Fruit fly (Drosophila melanogaster): ENCODE measurements around the gene S-Lap1.

Gene S-Lap1

DNA sequence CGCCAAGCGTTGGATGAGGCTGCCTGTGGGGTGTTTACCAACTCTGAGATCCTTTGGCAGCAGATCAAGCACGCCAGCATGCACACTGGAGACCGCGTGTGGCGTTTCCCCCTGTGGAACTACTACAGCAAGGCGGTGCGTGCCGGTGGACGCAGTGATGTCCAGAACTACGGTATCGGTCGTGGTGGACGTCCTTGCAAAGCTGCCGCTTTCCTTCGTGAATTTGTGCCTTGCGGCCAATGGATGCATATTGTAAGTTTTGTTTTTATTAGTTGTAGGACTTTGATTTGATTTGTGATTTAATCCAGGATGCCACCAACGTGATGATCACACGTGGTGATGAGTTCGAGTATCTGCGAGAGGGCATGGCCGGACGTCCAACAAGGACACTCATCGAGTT lies 4.4 kb downstream of the S-Lap1 start:
- TF ChIP-seq Myc (optimal IDR thresholded peaks at IDR 0.05), result no peak
- TF ChIP-seq psq (optimal IDR thresholded peaks at IDR 0.05), result no peak
- no peak for TF ChIP-seq Sin3A (optimal IDR thresholded peaks at IDR 0.05)
- TF ChIP-seq ttk (optimal IDR thresholded peaks at IDR 0.05), result no peak
- no peak for TF ChIP-seq insv (optimal IDR thresholded peaks at IDR 0.05)
- no peak for TF ChIP-seq h (optimal IDR thresholded peaks at IDR 0.05)

DNA sequence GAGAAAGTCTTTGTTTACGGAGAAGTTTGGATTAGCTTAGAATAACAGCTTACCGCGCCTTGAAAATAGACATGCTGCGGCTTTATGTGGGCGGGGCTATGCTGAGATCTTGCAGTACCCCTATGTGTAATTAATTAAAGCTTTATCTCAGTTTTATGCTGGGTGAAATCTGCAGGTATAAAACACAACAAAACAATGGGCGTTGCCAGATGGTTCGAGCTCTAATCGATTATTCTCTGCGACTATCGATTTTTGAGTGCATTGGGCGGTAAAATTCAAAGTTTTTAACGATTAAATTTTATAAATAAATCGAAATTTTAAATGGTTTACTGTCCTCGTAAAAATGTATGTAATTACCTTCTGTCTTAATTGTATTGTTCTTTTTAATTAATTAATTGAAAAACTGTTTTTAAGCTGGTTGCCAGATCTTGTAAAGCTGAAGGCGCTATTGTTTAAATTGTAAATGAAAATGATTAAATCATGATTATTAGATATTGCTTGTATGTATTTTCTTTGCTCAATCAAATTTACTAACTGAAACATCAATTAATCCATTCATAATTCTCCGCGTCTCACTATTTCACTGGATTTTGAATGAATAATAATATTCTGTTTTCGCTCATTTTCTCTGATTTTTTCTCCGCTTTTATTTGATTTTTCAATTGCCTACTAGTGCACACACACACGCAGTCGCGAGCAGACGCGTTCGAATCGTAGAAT lies 6.8 kb downstream of the S-Lap1 start, which contains the start of the genes GAPsec and Zasp66:
Gene GAPsec (minus strand): TSS at position 200 of the 720 bp plus-strand sequence.
Gene Zasp66 (plus strand): TSS at position 670 of the 720 bp plus-strand sequence.
- TF ChIP-seq Sin3A (optimal IDR thresholded peaks at IDR 0.05) (no peak), Myc (optimal IDR thresholded peaks at IDR 0.05) (no peak), psq (optimal IDR thresholded peaks at IDR 0.05) (no peak), insv (optimal IDR thresholded peaks at IDR 0.05) (no peak), ttk (optimal IDR thresholded peaks at IDR 0.05) (no peak), h (optimal IDR thresholded peaks at IDR 0.05) (no peak)

DNA sequence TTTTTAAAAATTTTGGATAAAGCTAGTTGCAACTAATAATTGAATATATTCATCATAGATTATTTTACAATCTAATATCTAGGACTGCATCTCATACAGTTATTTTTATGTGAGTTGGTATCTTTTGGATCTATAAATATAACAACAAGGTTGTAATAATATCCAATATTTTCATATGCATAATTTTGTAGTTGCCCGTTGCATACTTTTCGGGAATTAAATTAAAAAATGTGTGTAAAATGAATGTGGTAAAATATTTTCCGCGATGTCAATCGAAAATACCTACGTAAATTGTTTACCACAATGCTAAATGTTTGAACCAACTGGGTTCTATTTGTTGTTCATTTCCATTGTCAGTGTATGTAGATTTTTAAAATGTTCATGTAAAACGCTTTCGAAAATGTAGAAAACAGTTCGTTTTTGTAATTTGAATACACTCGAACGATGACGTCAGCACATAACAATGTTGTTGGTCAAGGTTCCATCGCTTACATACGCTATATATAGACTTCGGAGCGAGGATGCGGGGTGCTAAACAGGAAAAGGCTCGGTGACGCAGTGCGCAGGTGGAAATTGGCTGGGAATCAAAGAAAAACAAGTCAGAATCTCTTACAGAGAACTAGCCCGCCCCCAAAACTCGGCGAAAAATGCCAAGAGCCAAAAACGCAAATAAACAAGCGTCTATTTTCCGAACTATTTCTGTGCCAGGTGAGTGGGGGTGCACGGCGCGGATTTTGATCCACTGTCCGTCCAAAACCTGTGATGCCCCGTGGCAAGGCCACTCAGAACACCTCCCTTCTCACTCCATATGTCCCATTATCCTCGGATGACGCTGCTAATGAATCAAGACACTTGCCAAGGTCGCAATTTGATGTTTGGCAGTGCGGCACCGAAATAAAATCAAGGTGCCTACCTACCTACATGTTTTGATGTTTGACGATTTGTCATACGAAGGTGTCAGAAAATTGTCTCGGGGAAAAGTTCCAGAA lies 11.1 kb downstream of the S-Lap1 start:
- TF ChIP-seq insv (optimal IDR thresholded peaks at IDR 0.05), result no peak
- no peak for TF ChIP-seq h (optimal IDR thresholded peaks at IDR 0.05)
- TF ChIP-seq Myc (optimal IDR thresholded peaks at IDR 0.05), result no peak
- no peak for TF ChIP-seq ttk (optimal IDR thresholded peaks at IDR 0.05)
- no peak for TF ChIP-seq psq (optimal IDR thresholded peaks at IDR 0.05)
- TF ChIP-seq Sin3A (optimal IDR thresholded peaks at IDR 0.05), result no peak

DNA sequence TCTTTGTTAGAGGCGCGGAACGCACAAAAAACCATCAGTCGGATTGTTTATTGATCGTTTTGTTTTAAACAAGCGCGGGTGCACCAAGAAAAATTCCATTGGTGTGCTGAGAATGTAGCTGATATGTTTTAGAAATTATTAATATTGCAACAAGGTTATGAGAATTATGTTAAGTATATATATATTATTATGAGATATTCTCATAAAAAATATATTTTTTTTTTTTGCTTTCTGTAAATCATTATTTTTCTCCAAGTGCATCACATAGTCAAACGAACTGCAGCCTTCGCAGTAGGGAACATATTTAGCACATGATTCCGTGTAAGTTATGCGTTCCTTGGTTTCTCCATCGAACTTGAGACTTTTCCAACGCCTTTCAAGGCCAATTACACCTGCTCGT lies 11.9 kb downstream of the S-Lap1 start:
- TF ChIP-seq Sin3A (optimal IDR thresholded peaks at IDR 0.05) (no peak), ttk (optimal IDR thresholded peaks at IDR 0.05) (no peak), psq (optimal IDR thresholded peaks at IDR 0.05) (no peak), Myc (optimal IDR thresholded peaks at IDR 0.05) (no peak), insv (optimal IDR thresholded peaks at IDR 0.05) (no peak), h (optimal IDR thresholded peaks at IDR 0.05) (no peak)

DNA sequence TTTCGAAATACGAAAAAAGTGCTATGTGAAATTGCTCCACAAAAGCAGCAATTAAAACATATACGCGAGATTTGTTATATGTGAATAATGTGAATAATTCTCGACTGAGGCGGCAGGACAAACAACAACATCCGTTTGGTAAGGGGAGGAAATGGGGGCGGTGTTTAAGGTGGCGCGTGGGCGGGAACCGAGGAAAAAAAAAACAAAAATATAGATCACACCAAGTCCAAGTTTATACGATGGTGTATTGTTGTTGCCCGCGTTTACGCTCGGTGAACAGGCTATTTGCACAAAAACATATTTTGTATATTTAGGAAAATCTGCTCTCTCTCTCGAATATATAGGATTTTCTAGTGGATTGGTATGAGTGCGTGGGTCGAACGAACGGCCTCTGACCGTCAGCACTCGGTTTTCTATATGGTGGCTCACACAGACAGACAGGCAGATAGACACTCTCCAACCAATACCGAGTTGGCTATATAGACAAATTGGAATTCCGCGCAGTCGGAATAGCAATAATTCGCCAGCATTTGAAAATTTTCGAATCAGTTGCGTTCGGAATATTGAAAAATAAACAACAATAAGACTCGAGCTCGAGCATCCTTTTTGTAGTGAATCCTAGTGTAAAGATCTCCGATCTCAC lies 12.8 kb downstream of the S-Lap1 start:
- TF ChIP-seq Sin3A (optimal IDR thresholded peaks at IDR 0.05), result no peak
- TF ChIP-seq h (optimal IDR thresholded peaks at IDR 0.05), result no peak
- no peak for TF ChIP-seq psq (optimal IDR thresholded peaks at IDR 0.05)
- TF ChIP-seq insv (optimal IDR thresholded peaks at IDR 0.05), result no peak
- no peak for TF ChIP-seq ttk (optimal IDR thresholded peaks at IDR 0.05)
- TF ChIP-seq Myc (optimal IDR thresholded peaks at IDR 0.05), result no peak

DNA sequence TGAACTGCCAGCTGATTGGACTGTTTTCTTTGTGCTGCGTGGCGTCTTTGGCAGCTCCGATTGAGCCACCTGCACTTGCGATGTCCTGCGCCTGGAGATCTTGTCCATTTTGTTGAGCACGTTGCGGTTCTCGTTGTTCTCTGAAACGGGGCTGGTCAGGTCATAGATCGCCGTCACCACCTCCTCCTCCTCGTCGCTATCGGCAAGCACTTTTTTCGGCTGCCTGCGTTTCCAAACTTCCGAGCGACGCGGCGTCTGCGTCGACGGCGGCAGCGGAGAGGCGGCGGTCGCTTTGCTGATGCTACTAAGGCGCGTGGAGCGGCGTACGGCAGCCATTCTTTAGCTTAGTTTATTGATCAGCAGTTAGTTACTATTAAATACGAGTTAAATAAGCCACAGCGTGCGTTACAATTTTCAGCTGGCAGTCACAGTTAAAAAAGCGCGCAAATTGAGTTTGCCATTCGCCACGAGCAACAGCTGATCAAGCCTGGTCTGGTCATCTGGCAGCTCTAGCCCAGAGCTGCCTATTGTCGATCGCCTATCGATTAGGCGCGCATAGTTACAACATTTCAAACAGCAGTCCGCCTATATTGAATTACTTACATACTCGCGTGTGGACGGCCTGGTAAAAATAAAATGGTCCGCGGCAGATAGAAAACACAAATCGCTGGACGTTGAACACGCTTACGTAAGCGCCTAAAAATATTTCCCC lies 16.7 kb downstream of the S-Lap1 start, which contains the start of gene Cdc6:
Gene Cdc6 (minus strand): TSS at position 456 of the 712 bp plus-strand sequence.
- TF ChIP-seq psq (optimal IDR thresholded peaks at IDR 0.05), result no peak
- TF ChIP-seq ttk (optimal IDR thresholded peaks at IDR 0.05), result no peak
- TF ChIP-seq h (optimal IDR thresholded peaks at IDR 0.05), result no peak
- no peak for TF ChIP-seq Sin3A (optimal IDR thresholded peaks at IDR 0.05)
- no peak for TF ChIP-seq insv (optimal IDR thresholded peaks at IDR 0.05)
- no peak for TF ChIP-seq Myc (optimal IDR thresholded peaks at IDR 0.05)

DNA sequence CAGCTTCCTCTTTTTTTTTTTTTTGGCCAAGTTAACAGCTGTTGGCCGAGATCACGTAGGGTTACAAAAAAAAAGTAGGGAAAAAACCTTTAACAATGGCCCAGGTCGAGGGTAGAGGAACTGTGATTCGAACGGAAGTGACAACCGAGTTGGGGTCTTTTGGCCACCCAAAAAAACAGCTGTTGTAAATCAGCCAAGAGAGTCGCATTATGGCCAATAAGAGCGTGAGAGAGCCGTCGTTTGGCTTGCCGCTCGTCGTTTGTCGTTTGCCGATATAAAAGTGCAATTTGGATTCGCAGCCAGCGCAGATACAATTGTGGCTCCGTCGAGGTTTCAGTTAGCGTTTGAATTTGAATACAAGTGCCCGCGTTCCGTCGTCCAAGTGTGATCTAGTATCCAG lies 23.1 kb downstream of the S-Lap1 start, which contains the start of gene Cpr66D:
Gene Cpr66D (plus strand): TSS at position 301 of the 400 bp plus-strand sequence.
- no peak for TF ChIP-seq h (optimal IDR thresholded peaks at IDR 0.05)
- no peak for TF ChIP-seq insv (optimal IDR thresholded peaks at IDR 0.05)
- TF ChIP-seq Sin3A (optimal IDR thresholded peaks at IDR 0.05), result no peak
- TF ChIP-seq Myc (optimal IDR thresholded peaks at IDR 0.05), result no peak
- no peak for TF ChIP-seq psq (optimal IDR thresholded peaks at IDR 0.05)
- TF ChIP-seq ttk (optimal IDR thresholded peaks at IDR 0.05), result no peak

DNA sequence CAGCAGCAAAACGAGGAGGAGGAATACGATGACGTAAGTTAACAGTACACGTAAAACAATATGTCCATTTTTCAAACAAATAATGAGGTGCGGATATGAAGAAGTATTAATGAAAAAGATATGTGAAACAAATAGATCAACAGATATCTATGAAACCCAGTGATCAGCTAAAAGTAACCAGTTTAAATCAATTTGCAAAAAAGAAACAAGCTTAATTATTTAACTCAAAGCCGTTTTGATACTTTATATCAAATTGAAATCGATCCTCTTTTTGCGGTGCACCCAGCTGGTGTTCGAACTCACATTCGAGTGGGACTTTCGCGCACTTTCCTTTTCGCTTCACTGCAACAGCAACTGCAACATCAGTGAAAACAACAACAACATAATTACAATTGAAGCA lies 24.0 kb downstream of the S-Lap1 start:
- TF ChIP-seq insv (optimal IDR thresholded peaks at IDR 0.05) (no peak), psq (optimal IDR thresholded peaks at IDR 0.05) (no peak), Myc (optimal IDR thresholded peaks at IDR 0.05) (no peak), Sin3A (optimal IDR thresholded peaks at IDR 0.05) (no peak), h (optimal IDR thresholded peaks at IDR 0.05) (no peak), ttk (optimal IDR thresholded peaks at IDR 0.05) (no peak)

DNA sequence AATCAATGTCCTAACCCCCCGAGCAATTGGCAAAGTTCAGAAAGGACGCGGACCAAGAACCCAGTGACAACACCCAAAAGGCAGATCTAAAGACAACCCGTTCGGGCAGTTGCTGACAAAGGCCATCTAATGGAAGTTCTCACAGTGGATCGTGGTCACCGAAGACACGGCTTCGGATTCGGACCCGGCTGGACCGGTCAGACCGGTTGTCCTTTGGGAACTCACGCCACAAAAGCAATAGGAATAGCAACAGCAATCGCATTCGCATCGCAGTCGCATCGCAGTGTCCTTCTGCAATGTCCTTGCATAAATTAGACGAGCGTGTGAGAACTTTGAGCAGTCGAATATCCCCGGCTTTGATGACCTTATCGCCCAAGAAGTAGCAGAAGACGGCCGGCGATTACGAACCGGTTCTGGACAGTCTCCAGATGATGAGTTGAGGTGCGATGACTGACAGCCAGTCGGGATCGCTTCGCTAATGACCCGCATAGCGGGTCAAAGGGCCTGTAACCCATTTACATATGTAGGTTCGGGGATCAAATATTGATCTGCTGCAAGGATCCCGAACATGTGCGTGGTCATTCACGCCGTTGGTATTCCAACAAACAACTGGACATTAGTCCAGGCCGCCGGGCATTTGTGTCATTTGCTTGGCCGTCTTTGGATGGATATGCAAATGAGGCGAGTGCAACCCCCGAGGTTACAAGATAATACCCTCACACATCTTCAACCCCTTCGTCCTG lies 26.9 kb downstream of the S-Lap1 start:
- TF ChIP-seq psq (optimal IDR thresholded peaks at IDR 0.05) (no peak), Myc (optimal IDR thresholded peaks at IDR 0.05) (no peak)

DNA sequence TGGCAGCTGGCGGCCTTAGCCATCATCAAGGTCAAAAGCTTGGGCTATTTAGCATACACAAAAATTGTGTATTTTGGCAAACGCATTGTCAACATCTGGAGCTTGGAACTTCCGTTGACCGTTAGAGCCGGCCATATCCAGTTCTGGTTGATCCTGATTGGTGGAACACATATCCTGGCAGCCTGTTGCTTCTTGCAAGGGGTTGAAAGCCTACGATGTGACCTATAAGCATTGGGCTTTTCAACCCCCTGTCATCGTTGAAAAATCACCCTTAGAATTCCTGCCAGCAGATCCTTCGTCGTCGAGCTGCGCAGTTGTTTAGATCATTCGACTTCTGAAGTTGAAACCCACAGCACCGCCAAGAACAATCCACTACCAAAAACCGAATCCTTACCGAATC lies 29.8 kb downstream of the S-Lap1 start, which contains the start of the genes CG13305 and Pex7:
Gene CG13305 (minus strand): TSS at position 2 of the 400 bp plus-strand sequence.
Gene Pex7 (plus strand): TSS at position 325 of the 400 bp plus-strand sequence.
- no peak for TF ChIP-seq psq (optimal IDR thresholded peaks at IDR 0.05)
- no peak for TF ChIP-seq h (optimal IDR thresholded peaks at IDR 0.05)
- no peak for TF ChIP-seq Myc (optimal IDR thresholded peaks at IDR 0.05)
- TF ChIP-seq Sin3A (optimal IDR thresholded peaks at IDR 0.05), result no peak

Data from Kc167 (cell line).